Worm (Caenorhabditis elegans) whole organism, mixed stage, embryonic: ENCODE results near the gene pas-2.

Experiments used
- bed-3 ChIP-seq: fragments of 200-800 bp; sonication (Bioruptor generic); optimal IDR thresholded peaks from 3 replicates; lab custom pipeline; 2018; ENCODE audit warnings: mild to moderate bottlenecking, missing genetic modification characterization, moderate library complexity, missing compliant biosample characterization
- blmp-1 ChIP-seq: fragments of 150-350 bp; optimal IDR thresholded peaks from 2 replicates; lab custom pipeline; 2014; ENCODE audit warnings: missing biosample characterization, missing genetic modification characterization
- cnd-1 ChIP-seq: fragments of 200-800 bp; sonication (Bioruptor generic); optimal IDR thresholded peaks from 2 replicates; lab custom pipeline; 2018; ENCODE audit warnings: mild to moderate bottlenecking, missing genetic modification characterization, missing compliant biosample characterization
- elt-3 ChIP-seq: fragments of 150-350 bp; optimal IDR thresholded peaks from 2 replicates; lab custom pipeline; 2014; ENCODE audit warnings: missing biosample characterization, missing genetic modification characterization
- lin-13 ChIP-seq: fragments of 150-350 bp; optimal IDR thresholded peaks from 2 replicates; lab custom pipeline; 2014; ENCODE audit warnings: missing biosample characterization, missing genetic modification characterization
- mab-5 ChIP-seq: fragments of 150-350 bp; optimal IDR thresholded peaks from 2 replicates; lab custom pipeline; 2014; ENCODE audit warnings: missing biosample characterization, missing genetic modification characterization
- nhr-12 ChIP-seq: fragments of 150-350 bp; optimal IDR thresholded peaks from 2 replicates; lab custom pipeline; 2014; ENCODE audit warnings: missing biosample characterization, missing genetic modification characterization
- nhr-2 ChIP-seq: fragments of 150-350 bp; optimal IDR thresholded peaks from 2 replicates; lab custom pipeline; 2014; ENCODE audit warnings: missing biosample characterization, missing genetic modification characterization
- nhr-237 ChIP-seq: fragments of 150-350 bp; optimal IDR thresholded peaks from 2 replicates; lab custom pipeline; 2014; ENCODE audit warnings: missing biosample characterization, missing genetic modification characterization
- nhr-76 ChIP-seq: sonication (generic microtip); optimal IDR thresholded peaks from 2 replicates; lab custom pipeline; 2017; ENCODE audit warnings: missing biosample characterization, missing genetic modification characterization
- snpc-4 ChIP-seq: fragments of 150-350 bp; optimal IDR thresholded peaks from 2 replicates; lab custom pipeline; 2014; ENCODE audit warnings: missing biosample characterization, missing genetic modification characterization
- unc-39 ChIP-seq: fragments of 150-350 bp; optimal IDR thresholded peaks from 2 replicates; lab custom pipeline; 2014; ENCODE audit warnings: missing biosample characterization, missing genetic modification characterization
- unc-62 ChIP-seq: fragments of 150-350 bp; optimal IDR thresholded peaks from 2 replicates; lab custom pipeline; 2014; ENCODE audit warnings: missing biosample characterization, missing genetic modification reagents, missing genetic modification characterization
- ztf-11 ChIP-seq: fragments of 150-350 bp; optimal IDR thresholded peaks from 2 replicates; lab custom pipeline; 2014; ENCODE audit warnings: missing biosample characterization, missing genetic modification characterization

- TF ChIP-seq ztf-11 (tag; lab: Kevin White, UChicago) (no peak), snpc-4 (tag; lab: Kevin White, UChicago) (no peak), cnd-1 (tag; lab: Kevin White, UChicago) (no peak), blmp-1 (tag; lab: Kevin White, UChicago) (no peak), unc-62 (no peak), bed-3 (GFP tag; lab: Kevin White, UChicago) (no peak), unc-39 (tag; lab: Kevin White, UChicago) (no peak), nhr-76 (no peak), nhr-2 (tag; lab: Kevin White, UChicago) (no peak), lin-13 (tag; lab: Kevin White, UChicago) (no peak), nhr-12 (tag; lab: Kevin White, UChicago) (no peak), elt-3 (no peak), mab-5 (tag; lab: Kevin White, UChicago) (no peak), nhr-237 (tag; lab: Kevin White, UChicago) (no peak)
Measured at ce11 chrV:10758658-10759057, 11.5 kb upstream of the pas-2 start, which contains the start of gene F28H7.8.
